Fruit fly (Drosophila melanogaster): Measurements from ENCODE around the gene Spp.
A peak's percentile ranks its signal among the peaks of the same experiment; 100 is the strongest.

Spp gene

dm6 chr2L:521940-522632 is 22.4 kb downstream of the Spp start (continued):
- peak; percentile 64 for TF ChIP-seq kay (GFP tag; optimal IDR thresholded peaks at IDR 0.05)
- no peak for TF ChIP-seq amos (GFP tag; IDR thresholded peaks at IDR 0.05; ENCODE audit: partially characterized antibody)
- no peak for TF ChIP-seq Adf1 (GFP tag; IDR thresholded peaks at IDR 0.05)
- peak; percentile 75 for TF ChIP-seq Fer3 (tag; optimal IDR thresholded peaks at IDR 0.05)
- peak; percentile 45 to 71 for TF ChIP-seq Hr51 (GFP tag; optimal IDR thresholded peaks at IDR 0.05)
- TF ChIP-seq CG1233 (GFP tag; optimal IDR thresholded peaks at IDR 0.05), result peak; percentile 69
- TF ChIP-seq CG3407 (GFP tag; optimal IDR thresholded peaks at IDR 0.05), result peak; percentile 66
- TF ChIP-seq D19A (tag; optimal IDR thresholded peaks at IDR 0.05), result peak; percentile 75
- TF ChIP-seq org-1 (GFP tag; optimal IDR thresholded peaks at IDR 0.05), result peak; percentile 48
- no peak for TF ChIP-seq Bteb2 (GFP tag; optimal IDR thresholded peaks at IDR 0.05)
- no peak for TF ChIP-seq hb (GFP tag; IDR thresholded peaks at IDR 0.05; ENCODE audit: partially characterized antibody)
- TF ChIP-seq cwo (GFP tag; optimal IDR thresholded peaks at IDR 0.05), result peak; percentile 75
- TF ChIP-seq ftz-f1 (GFP tag; optimal IDR thresholded peaks at IDR 0.05), result no peak
- no peak for TF ChIP-seq CG17912 (GFP tag; optimal IDR thresholded peaks at IDR 0.05)
- TF ChIP-seq bsh (GFP tag; optimal IDR thresholded peaks at IDR 0.05), result peak in 1 of 2 experiments; percentile 86
- TF ChIP-seq ato (GFP tag; IDR thresholded peaks at IDR 0.05; ENCODE audit: partially characterized antibody), result no peak
- no peak for TF ChIP-seq CG1832 (GFP tag; optimal IDR thresholded peaks at IDR 0.05)
- TF ChIP-seq Lim3 (GFP tag; IDR thresholded peaks at IDR 0.05), result 0 out of 2 replicates have a peak, but pooled peaks have one; percentile 39
- TF ChIP-seq CG10267 (tag; optimal IDR thresholded peaks at IDR 0.05), result peak; percentile 81
- peak; percentile 84 for TF ChIP-seq CG12391 (tag; optimal IDR thresholded peaks at IDR 0.05)
- TF ChIP-seq Jarid2 (GFP tag; optimal IDR thresholded peaks at IDR 0.05), result peak; percentile 61
- peak; percentile 68 for TF ChIP-seq sob (GFP tag; IDR thresholded peaks at IDR 0.05)
- no peak for TF ChIP-seq CG18011 (GFP tag; optimal IDR thresholded peaks at IDR 0.05)
- peak; percentile 72 for TF ChIP-seq onecut (GFP tag; IDR thresholded peaks at IDR 0.05)
- TF ChIP-seq CG15269 (tag; optimal IDR thresholded peaks at IDR 0.05), result peak; percentile 78
- peak; percentile 36 for TF ChIP-seq CG18619 (GFP tag; optimal IDR thresholded peaks at IDR 0.05)
- peak; percentile 25 for TF ChIP-seq CG9609 (GFP tag; optimal IDR thresholded peaks at IDR 0.05)
- no peak for TF ChIP-seq CG3995 (GFP tag; optimal IDR thresholded peaks at IDR 0.05)
- TF ChIP-seq gsb (GFP tag; IDR thresholded peaks at IDR 0.05), result peak; percentile 63
- TF ChIP-seq CG16815 (GFP tag; optimal IDR thresholded peaks at IDR 0.05), result peak; percentile 81
- peak; percentile 62 for TF ChIP-seq tio (GFP tag; optimal IDR thresholded peaks at IDR 0.05)
- TF ChIP-seq Gsc (GFP tag; IDR thresholded peaks at IDR 0.05), result peak; percentile 72
- peak; percentile 34 for TF ChIP-seq Atf-2 (GFP tag; optimal IDR thresholded peaks at IDR 0.05)
- peak in 1 of 2 experiments; percentile 39 for TF ChIP-seq Eip74EF (GFP tag; optimal IDR thresholded peaks at IDR 0.05)
- TF ChIP-seq da (GFP tag; optimal IDR thresholded peaks at IDR 0.05), result no peak
- peak; percentile 77 for TF ChIP-seq az2 (GFP tag; optimal IDR thresholded peaks at IDR 0.05)
- TF ChIP-seq Dfd (GFP tag; optimal IDR thresholded peaks at IDR 0.05), result no peak
- TF ChIP-seq CG33213 (GFP tag; optimal IDR thresholded peaks at IDR 0.05), result no peak
- TF ChIP-seq CG6854 (GFP tag; optimal IDR thresholded peaks at IDR 0.05), result peak; percentile 44
- TF ChIP-seq nau (GFP tag; optimal IDR thresholded peaks at IDR 0.05), result peak; percentile 62
- no peak for TF ChIP-seq gfzf (GFP tag; optimal IDR thresholded peaks at IDR 0.05)
- TF ChIP-seq MESR4 (GFP tag; optimal IDR thresholded peaks at IDR 0.05), result no peak
- TF ChIP-seq Elba2 (GFP tag; optimal IDR thresholded peaks at IDR 0.05), result peak; percentile 33
- TF ChIP-seq sna (GFP tag; IDR thresholded peaks at IDR 0.05; ENCODE audit: partially characterized antibody), result no peak
- peak; percentile 33 for TF ChIP-seq CG11723 (GFP tag; optimal IDR thresholded peaks at IDR 0.05)
- TF ChIP-seq CG1529 (GFP tag; optimal IDR thresholded peaks at IDR 0.05), result peak; percentile 59
- no peak for TF ChIP-seq Dad (GFP tag; optimal IDR thresholded peaks at IDR 0.05)
- TF ChIP-seq pb (GFP tag; optimal IDR thresholded peaks at IDR 0.05), result no peak

Data from whole organism, embryonic.